Worm (Caenorhabditis elegans) whole organism, young adult: ENCODE results near the gene C32D5.8.
A peak's percentile ranks its signal among the peaks of the same experiment; 100 is the strongest.

Source experiments
- B0336.3 ChIP-seq: fragments of 200-800 bp; sonication (Bioruptor generic); IDR thresholded peaks from 2 replicates; pipeline ENCODE4 v1.3.6; 2022; ENCODE audit warnings: missing genetic modification characterization, missing compliant biosample characterization
- C06A6.2 ChIP-seq: fragments of 200-800 bp; sonication (Bioruptor generic); conservative IDR thresholded peaks from 2 replicates; pipeline ENCODE4 v1.3.6; 2022; ENCODE audit warnings: missing genetic modification characterization, missing compliant biosample characterization
- D2030.7 ChIP-seq: fragments of 200-800 bp; sonication (Bioruptor generic); IDR thresholded peaks from 2 replicates; pipeline ENCODE4 v1.3.6; 2022; ENCODE audit warnings: missing genetic modification reagents, missing genetic modification characterization, missing compliant biosample characterization
- F22D6.2 ChIP-seq: sonication (generic microtip); optimal IDR thresholded peaks from 2 replicates; lab custom pipeline; 2016; ENCODE audit warnings: mild to moderate bottlenecking, missing genetic modification characterization, missing compliant biosample characterization
- F52B5.7 ChIP-seq: sonication (generic microtip); optimal IDR thresholded peaks from 2 replicates; lab custom pipeline; 2016; ENCODE audit warnings: mild to moderate bottlenecking, missing genetic modification characterization, missing compliant biosample characterization
- F57C9.4 ChIP-seq: sonication (generic microtip); optimal IDR thresholded peaks from 2 replicates; lab custom pipeline; 2017; ENCODE audit warnings: mild to moderate bottlenecking, missing genetic modification characterization, missing compliant biosample characterization
- Y53F4B.3 ChIP-seq: fragments of 200-800 bp; sonication (Bioruptor generic); IDR thresholded peaks from 2 replicates; pipeline ENCODE4 v1.3.6; 2022; ENCODE audit warnings: missing genetic modification reagents, missing genetic modification characterization, missing compliant biosample characterization
- Y53G8AR.9 ChIP-seq: fragments of 200-800 bp; sonication (Bioruptor generic); conservative IDR thresholded peaks from 2 replicates; pipeline ENCODE4 v1.3.6; 2022; ENCODE audit warnings: missing genetic modification reagents, missing genetic modification characterization, missing compliant biosample characterization
- Y67H2A.10 ChIP-seq: fragments of 200-800 bp; sonication (Bioruptor generic); conservative IDR thresholded peaks from 2 replicates; pipeline ENCODE4 v1.3.6; 2022; ENCODE audit warnings: missing genetic modification reagents, missing genetic modification characterization, missing compliant biosample characterization
- Y95B8A.8 ChIP-seq: fragments of 200-800 bp; sonication (Bioruptor generic); IDR thresholded peaks from 2 replicates; pipeline ENCODE4 v1.3.6; 2022; ENCODE audit warnings: missing genetic modification reagents, missing genetic modification characterization, missing compliant biosample characterization
- ZK185.1 ChIP-seq: sonication (generic microtip); optimal IDR thresholded peaks from 2 replicates; lab custom pipeline; 2016; ENCODE audit warnings: mild to moderate bottlenecking, missing genetic modification characterization, missing compliant biosample characterization; ENCODE audit not compliant: poor library complexity, severe bottlenecking
- ama-1 ChIP-seq, 3 experiments: fragments of 150-350 bp in 1 of 3; sonication (generic microtip) in 2 of 3; optimal IDR thresholded peaks; 2 replicates each; lab custom pipeline; 2014 to 2018; ENCODE audit warnings: missing biosample characterization in 2 of 3, missing genetic modification characterization in 2 of 3, missing genetic modification reagents in 2 of 3
- atf-7 ChIP-seq: sonication (generic microtip); optimal IDR thresholded peaks from 2 replicates; lab custom pipeline; 2017; ENCODE audit warnings: mild to moderate bottlenecking, missing genetic modification characterization, missing compliant biosample characterization
- bed-1 ChIP-seq: fragments of 200-800 bp; sonication (Bioruptor generic); IDR thresholded peaks from 2 replicates; pipeline ENCODE4 v1.3.6; 2022; ENCODE audit warnings: missing genetic modification reagents, missing genetic modification characterization, missing compliant biosample characterization
- bed-2 ChIP-seq: fragments of 200-800 bp; sonication (Bioruptor generic); IDR thresholded peaks from 2 replicates; pipeline ENCODE4 v1.3.6; 2022; ENCODE audit warnings: missing genetic modification reagents, missing genetic modification characterization, missing compliant biosample characterization
- ceh-40 ChIP-seq: fragments of 200-800 bp; sonication (Bioruptor generic); IDR thresholded peaks from 2 replicates; pipeline ENCODE4 v1.3.6; 2022; ENCODE audit warnings: missing genetic modification characterization, missing compliant biosample characterization
- ceh-91 ChIP-seq: fragments of 200-800 bp; sonication (Bioruptor generic); IDR thresholded peaks from 2 replicates; pipeline ENCODE4 v1.3.6; 2022; ENCODE audit warnings: missing genetic modification reagents, missing genetic modification characterization, missing compliant biosample characterization
- chd-7 ChIP-seq: sonication (generic microtip); optimal IDR thresholded peaks from 2 replicates; lab custom pipeline; 2016; ENCODE audit warnings: mild to moderate bottlenecking, missing genetic modification characterization, moderate library complexity, missing compliant biosample characterization
- dox-1 ChIP-seq: fragments of 200-800 bp; sonication (Bioruptor generic); IDR thresholded peaks from 2 replicates; pipeline ENCODE4 v1.3.6; 2022; ENCODE audit warnings: missing genetic modification reagents, missing genetic modification characterization, missing compliant biosample characterization
- egl-18 ChIP-seq: fragments of 200-800 bp; sonication (Bioruptor generic); IDR thresholded peaks from 2 replicates; pipeline ENCODE4 v1.3.6; 2022; ENCODE audit warnings: missing genetic modification reagents, missing genetic modification characterization, missing compliant biosample characterization
- egrh-3 ChIP-seq: fragments of 200-800 bp; sonication (Bioruptor generic); IDR thresholded peaks from 2 replicates; pipeline ENCODE4 v1.3.6; 2022; ENCODE audit warnings: missing genetic modification reagents, missing genetic modification characterization, missing compliant biosample characterization
- him-1 ChIP-seq: sonication (generic microtip); optimal IDR thresholded peaks from 2 replicates; lab custom pipeline; 2016; ENCODE audit warnings: missing genotype, missing genetic modification reagents, missing genetic modification characterization, missing compliant biosample characterization
- hmg-1.2 ChIP-seq: fragments of 200-800 bp; sonication (Bioruptor generic); IDR thresholded peaks from 2 replicates; pipeline ENCODE4 v1.3.6; 2022; ENCODE audit warnings: missing genetic modification reagents, missing genetic modification characterization, missing compliant biosample characterization
- hmg-20 ChIP-seq: fragments of 200-800 bp; sonication (Bioruptor generic); IDR thresholded peaks from 2 replicates; pipeline ENCODE4 v1.3.6; 2022; ENCODE audit warnings: missing genetic modification reagents, missing genetic modification characterization, missing compliant biosample characterization
- let-607 ChIP-seq, 2 experiments: fragments of 200-800 bp in 1 of 2; sonication (Bioruptor generic) in 1 of 2; sonication (generic microtip) in 1 of 2; optimal IDR thresholded peaks; 2 replicates each; lab custom pipeline; 2016 to 2018; ENCODE audit warnings: mild to moderate bottlenecking in 2 of 2, missing compliant biosample characterization in 2 of 2, missing genetic modification characterization in 2 of 2, moderate library complexity in 2 of 2, missing genotype in 1 of 2
- lin-40 ChIP-seq: sonication (generic microtip); optimal IDR thresholded peaks from 2 replicates; lab custom pipeline; 2016; ENCODE audit warnings: missing genetic modification characterization, mild to moderate bottlenecking, missing compliant biosample characterization, missing genotype, missing genetic modification reagents
- madf-10 ChIP-seq: sonication (generic microtip); optimal IDR thresholded peaks from 2 replicates; lab custom pipeline; 2016; ENCODE audit warnings: mild to moderate bottlenecking, missing genetic modification characterization, missing compliant biosample characterization
- madf-8 ChIP-seq: fragments of 200-800 bp; sonication (Bioruptor generic); conservative IDR thresholded peaks from 2 replicates; pipeline ENCODE4 v1.3.6; 2022; ENCODE audit warnings: missing genetic modification reagents, missing genetic modification characterization, missing compliant biosample characterization
- mcd-1 ChIP-seq: fragments of 200-800 bp; sonication (Bioruptor generic); IDR thresholded peaks from 2 replicates; pipeline ENCODE4 v1.3.6; 2022; ENCODE audit warnings: missing genetic modification reagents, missing genetic modification characterization, missing compliant biosample characterization
- nfya-1 ChIP-seq: sonication (generic microtip); optimal IDR thresholded peaks from 2 replicates; lab custom pipeline; 2017; ENCODE audit warnings: antibody characterized with exemption, missing compliant biosample characterization, missing genetic modification characterization, borderline replicate concordance; ENCODE audit not compliant: insufficient read depth
- nhr-120 ChIP-seq: fragments of 200-800 bp; sonication (Bioruptor generic); IDR thresholded peaks from 2 replicates; pipeline ENCODE4 v1.3.6; 2022; ENCODE audit warnings: missing genetic modification characterization, missing compliant biosample characterization
- nhr-90 ChIP-seq: sonication (generic microtip); optimal IDR thresholded peaks from 2 replicates; lab custom pipeline; 2016; ENCODE audit warnings: missing genotype, mild to moderate bottlenecking, missing genetic modification characterization, missing compliant biosample characterization
- pbrm-1 ChIP-seq: fragments of 200-800 bp; sonication (Bioruptor generic); IDR thresholded peaks from 2 replicates; pipeline ENCODE4 v1.3.6; 2022; ENCODE audit warnings: missing genetic modification reagents, missing genetic modification characterization, missing compliant biosample characterization
- pha-4 ChIP-seq: fragments of 150-350 bp; sonication (generic microtip); optimal IDR thresholded peaks from 2 replicates; lab custom pipeline; 2014; ENCODE audit warnings: missing biosample characterization, missing genetic modification reagents, missing genetic modification characterization
- repo-1 ChIP-seq: sonication (generic microtip); optimal IDR thresholded peaks from 2 replicates; lab custom pipeline; 2017; ENCODE audit warnings: mild to moderate bottlenecking, missing genetic modification characterization, missing compliant biosample characterization
- sdz-38 ChIP-seq: sonication (generic microtip); optimal IDR thresholded peaks from 2 replicates; lab custom pipeline; 2016; ENCODE audit warnings: missing genotype, missing genetic modification characterization, missing compliant biosample characterization
- snpc-1.1 ChIP-seq: sonication (generic microtip); optimal IDR thresholded peaks from 2 replicates; lab custom pipeline; 2017; ENCODE audit warnings: missing genetic modification characterization, mild to moderate bottlenecking, missing compliant biosample characterization, antibody characterized with exemption, moderate library complexity, missing genotype, missing genetic modification reagents; ENCODE audit not compliant: insufficient read depth
- snpc-1.3 ChIP-seq: sonication (generic microtip); optimal IDR thresholded peaks from 2 replicates; lab custom pipeline; 2017; ENCODE audit warnings: missing genetic modification characterization, mild to moderate bottlenecking, missing compliant biosample characterization, antibody characterized with exemption, moderate library complexity, missing genotype, missing genetic modification reagents; ENCODE audit not compliant: insufficient read depth
- snpc-4 ChIP-seq, 5 experiments: fragments of 150-350 bp in 1 of 5; sonication (generic microtip) in 4 of 5; optimal IDR thresholded peaks; 2 replicates each; lab custom pipeline; 2014 to 2018; ENCODE audit warnings: missing genetic modification characterization in 5 of 5, missing biosample characterization in 3 of 5, antibody characterized with exemption in 2 of 5, mild to moderate bottlenecking in 2 of 5, missing compliant biosample characterization in 2 of 5, missing genotype in 2 of 5, moderate library complexity in 2 of 5, missing genetic modification reagents in 1 of 5
- sptf-2 ChIP-seq: fragments of 200-800 bp; sonication (Bioruptor generic); optimal IDR thresholded peaks from 2 replicates; lab custom pipeline; 2018; ENCODE audit warnings: mild to moderate bottlenecking, missing genetic modification characterization, missing compliant biosample characterization
- ztf-18 ChIP-seq: sonication (generic microtip); optimal IDR thresholded peaks from 2 replicates; lab custom pipeline; 2016; ENCODE audit warnings: missing genotype, mild to moderate bottlenecking, missing genetic modification characterization, missing compliant biosample characterization
- ztf-22 ChIP-seq: fragments of 200-800 bp; sonication (Bioruptor generic); optimal IDR thresholded peaks from 2 replicates; lab custom pipeline; 2018; ENCODE audit warnings: mild to moderate bottlenecking, missing genetic modification characterization, moderate library complexity, missing compliant biosample characterization
- ztf-28 ChIP-seq: fragments of 200-800 bp; sonication (Bioruptor generic); IDR thresholded peaks from 2 replicates; pipeline ENCODE4 v1.3.6; 2022; ENCODE audit warnings: missing genetic modification reagents, missing genetic modification characterization, missing compliant biosample characterization
- ztf-6 ChIP-seq: fragments of 200-800 bp; sonication (Bioruptor generic); IDR thresholded peaks from 2 replicates; pipeline ENCODE4 v1.3.6; 2022; ENCODE audit warnings: missing genetic modification reagents, missing genetic modification characterization, missing compliant biosample characterization

C32D5.8 gene

ce11 chrII:6365237-6365815 lies 19.6 kb upstream of the C32D5.8 start, which contains the start of the genes ani-2 and clec-88 (continued):
- TF ChIP-seq chd-7 (tag; lab: Kevin White, UChicago) (no peak), pha-4 (tag; lab: Kevin White, UChicago) (no peak), egrh-3 (GFP tag; lab: Robert Waterston, UW) (no peak), mcd-1 (peak; percentile 34; the same call in 1 of the 2 replicates), lin-40 (tag; lab: Kevin White, UChicago) (no peak), ZK185.1 (tag; lab: Kevin White, UChicago) (no peak), dox-1 (peak; percentile 63; the same call in 1 of the 2 replicates), C06A6.2 (no peak)

ce11 chrII:6360822-6361221 lies 15.1 kb upstream of the C32D5.8 start, which contains the start of gene K10B2.4:
Gene K10B2.4 (minus strand): TSS chrII:6360959.
- no peak for TF ChIP-seq Y53G8AR.9 (GFP tag; lab: Robert Waterston, UW)
- TF ChIP-seq C06A6.2: no peak
- TF ChIP-seq nhr-90 (tag; lab: Kevin White, UChicago): no peak
- TF ChIP-seq Y95B8A.8 (GFP tag; lab: Robert Waterston, UW): no peak
- no peak for TF ChIP-seq pha-4 (tag; lab: Kevin White, UChicago)
- no peak for TF ChIP-seq him-1 (tag; lab: Kevin White, UChicago)
- no peak for TF ChIP-seq ceh-40 (GFP tag; lab: Robert Waterston, UW)
- 0 out of 2 replicates have a peak, but pooled peaks have one; percentile 21 for TF ChIP-seq Y67H2A.10 (GFP tag; lab: Robert Waterston, UW)
- TF ChIP-seq atf-7: peak; percentile 24
- peak; percentile 47 for TF ChIP-seq lin-40 (tag; lab: Kevin White, UChicago)
- no peak for TF ChIP-seq F52B5.7 (tag; lab: Kevin White, UChicago)
- TF ChIP-seq bed-1 (GFP tag; lab: Robert Waterston, UW): no peak
- TF ChIP-seq Y53F4B.3 (GFP tag; lab: Robert Waterston, UW): no peak
- TF ChIP-seq snpc-1.1: no peak
- no peak for TF ChIP-seq madf-10
- no peak for TF ChIP-seq bed-2 (GFP tag; lab: Robert Waterston, UW)
- TF ChIP-seq hmg-1.2 (GFP tag; lab: Robert Waterston, UW): 0 out of 2 replicates have a peak, but pooled peaks have one; percentile 27
- no peak for TF ChIP-seq F57C9.4 (tag; lab: Kevin White, UChicago)
- TF ChIP-seq ZK185.1 (tag; lab: Kevin White, UChicago): peak; percentile 58
- peak; percentile 41; the same call in 1 of the 2 replicates for TF ChIP-seq D2030.7 (GFP tag; lab: Robert Waterston, UW)
- no peak for TF ChIP-seq madf-8 (GFP tag; lab: Robert Waterston, UW)
- TF ChIP-seq sdz-38 (tag; lab: Kevin White, UChicago): no peak
- peak; percentile 36; the same call in 1 of the 2 replicates for TF ChIP-seq B0336.3 (GFP tag; lab: Robert Waterston, UW)
- TF ChIP-seq egrh-3 (GFP tag; lab: Robert Waterston, UW): no peak
- TF ChIP-seq egl-18 (GFP tag; lab: Robert Waterston, UW): no peak
- no peak for TF ChIP-seq ztf-6
- peak; percentile 92 for TF ChIP-seq ztf-18 (tag; lab: Kevin White, UChicago)
- TF ChIP-seq repo-1 (tag; lab: Kevin White, UChicago): no peak
- no peak for TF ChIP-seq ztf-28
- TF ChIP-seq ama-1 (optimal IDR thresholded peaks at IDR 0.05; lab: Kevin White, UChicago): no peak
- TF ChIP-seq ama-1 (GFP tag; optimal IDR thresholded peaks at IDR 0.05; lab: Kevin White, UChicago): peak in 1 of 2 experiments; percentile 38
- TF ChIP-seq F22D6.2 (tag; lab: Kevin White, UChicago): no peak
- TF ChIP-seq nfya-1 (tag; lab: Kevin White, UChicago): no peak
- TF ChIP-seq pbrm-1 (GFP tag; lab: Robert Waterston, UW): no peak
- TF ChIP-seq hmg-20: no peak
- TF ChIP-seq snpc-1.3 (tag; lab: Kevin White, UChicago): no peak
- no peak for TF ChIP-seq ceh-91 (GFP tag; lab: Robert Waterston, UW)
- TF ChIP-seq snpc-4 (GFP tag; optimal IDR thresholded peaks at IDR 0.05; lab: Kevin White, UChicago): peak; percentile 0
- TF ChIP-seq snpc-4 (tag; optimal IDR thresholded peaks at IDR 0.05; lab: Kevin White, UChicago): peak; percentile 22 to 42 (median 36)
- peak in 1 of 2 experiments; percentile 5 for TF ChIP-seq let-607 (tag; optimal IDR thresholded peaks at IDR 0.05; lab: Kevin White, UChicago)
- TF ChIP-seq nhr-120 (GFP tag; lab: Robert Waterston, UW): no peak
- TF ChIP-seq sptf-2 (GFP tag; lab: Kevin White, UChicago): no peak
- no peak for TF ChIP-seq ztf-22
